Fruit fly (Drosophila melanogaster) whole organism, wandering third instar larva: ENCODE data around the gene CG10801.
A peak's percentile ranks its signal among the peaks of the same experiment; 100 is the strongest.

Experiments
- Abd-B ChIP-seq: fragments of >200 bp; optimal IDR thresholded peaks from 2 replicates; lab custom pipeline; 2017; ENCODE audit warnings: missing biosample characterization, missing genetic modification characterization
- CG32264 ChIP-seq: fragments of 200-800 bp; sonication (Bioruptor generic); optimal IDR thresholded peaks from 2 replicates; lab custom pipeline; 2016; ENCODE audit warnings: missing biosample characterization, missing genetic modification characterization
- CG9705 ChIP-seq: fragments of 200-800 bp; sonication (Bioruptor generic); optimal IDR thresholded peaks from 2 replicates; lab custom pipeline; 2018; ENCODE audit warnings: missing biosample characterization, mild to moderate bottlenecking, missing genetic modification characterization
- CrebA ChIP-seq: fragments of 200-800 bp; sonication (Bioruptor generic); optimal IDR thresholded peaks from 2 replicates; lab custom pipeline; 2016; ENCODE audit warnings: missing biosample characterization, mild to moderate bottlenecking, missing genetic modification characterization, borderline replicate concordance
- Dfd ChIP-seq: fragments of >200 bp; optimal IDR thresholded peaks from 2 replicates; lab custom pipeline; 2017; ENCODE audit warnings: missing biosample characterization, missing genetic modification characterization
- Dif ChIP-seq: fragments of 200-275, 200-300 bp; sonication (Bioruptor generic); optimal IDR thresholded peaks from 2 replicates; lab custom pipeline; 2018; ENCODE audit warnings: missing biosample characterization, missing genetic modification characterization; ENCODE audit not compliant: partially characterized antibody
- GATAd ChIP-seq: sonication (Bioruptor generic); optimal IDR thresholded peaks from 2 replicates; lab custom pipeline; 2016; ENCODE audit warnings: missing biosample characterization, missing genetic modification characterization
- HLH106 ChIP-seq: fragments of 200-800 bp; optimal IDR thresholded peaks from 3 replicates; lab custom pipeline; 2019; ENCODE audit warnings: missing biosample characterization, mild to moderate bottlenecking, missing genetic modification characterization, moderate library complexity
- Hnf4 ChIP-seq: fragments of 200-800 bp; sonication (Bioruptor generic); optimal IDR thresholded peaks from 2 replicates; lab custom pipeline; 2016; ENCODE audit warnings: missing biosample characterization, mild to moderate bottlenecking, missing genetic modification characterization
- Hr78 ChIP-seq: fragments of >200 bp; optimal IDR thresholded peaks from 2 replicates; lab custom pipeline; 2017; ENCODE audit warnings: missing biosample characterization, missing genetic modification characterization
- Hr83 ChIP-seq: fragments of 200-300 bp; sonication (Bioruptor generic); optimal IDR thresholded peaks from 2 replicates; lab custom pipeline; 2016; ENCODE audit warnings: missing biosample characterization, mild to moderate bottlenecking, missing genetic modification characterization, moderate library complexity; ENCODE audit not compliant: poor library complexity, severe bottlenecking
- Jra ChIP-seq: sonication (Bioruptor generic); optimal IDR thresholded peaks from 2 replicates; lab custom pipeline; 2016; ENCODE audit warnings: missing biosample characterization, missing genetic modification characterization
- Mio ChIP-seq: sonication (Bioruptor generic); optimal IDR thresholded peaks from 2 replicates; lab custom pipeline; 2016; ENCODE audit warnings: missing biosample characterization, missing genetic modification characterization
- Myc ChIP-seq: fragments of >200 bp; optimal IDR thresholded peaks from 2 replicates; lab custom pipeline; 2017
- N ChIP-seq: fragments of >200 bp; optimal IDR thresholded peaks from 2 replicates; lab custom pipeline; 2018; ENCODE audit warnings: missing biosample characterization, missing external identifiers, missing genetic modification characterization
- OdsH ChIP-seq: fragments of 200-800 bp; sonication (Bioruptor generic); optimal IDR thresholded peaks from 2 replicates; lab custom pipeline; 2016; ENCODE audit warnings: missing biosample characterization, mild to moderate bottlenecking, missing genetic modification characterization
- Rel ChIP-seq, 2 experiments: fragments of 200-800 bp; sonication (Bioruptor generic) in 1 of 2; optimal IDR thresholded peaks; 2 replicates in 1 of 2; 3 replicates in 1 of 2; lab custom pipeline; 2016 to 2019; ENCODE audit warnings: mild to moderate bottlenecking in 2 of 2, missing biosample characterization in 2 of 2, missing genetic modification characterization in 2 of 2, moderate library complexity in 1 of 2
- Sp1 ChIP-seq: fragments of 200-800 bp; sonication (Bioruptor generic); optimal IDR thresholded peaks from 3 replicates; lab custom pipeline; 2019; ENCODE audit warnings: missing biosample characterization, mild to moderate bottlenecking, missing genetic modification characterization, moderate library complexity
- Vsx2 ChIP-seq: fragments of 200-300, 225-300 bp; sonication (Bioruptor generic); optimal IDR thresholded peaks from 2 replicates; lab custom pipeline; 2018; ENCODE audit warnings: missing biosample characterization, missing genetic modification characterization; ENCODE audit not compliant: partially characterized antibody
- br ChIP-seq: fragments of 200-800 bp; sonication (Bioruptor generic); optimal IDR thresholded peaks from 2 replicates; lab custom pipeline; 2016; ENCODE audit warnings: missing biosample characterization, missing genetic modification characterization
- brk ChIP-seq: fragments of 200-800 bp; sonication (Bioruptor generic); optimal IDR thresholded peaks from 2 replicates; lab custom pipeline; 2016; ENCODE audit warnings: missing biosample characterization, mild to moderate bottlenecking, missing genetic modification characterization
- dl ChIP-seq, 2 experiments: fragments of 175-275, 200-275 bp in 1 of 2; fragments of 200-275 bp in 1 of 2; sonication (Bioruptor generic); optimal IDR thresholded peaks; lab custom pipeline; 2018; ENCODE audit warnings: mild to moderate bottlenecking in 2 of 2, missing biosample characterization in 2 of 2, missing genetic modification characterization in 2 of 2, moderate library complexity in 2 of 2; ENCODE audit not compliant: partially characterized antibody in 2 of 2, insufficient read depth in 1 of 2
- dmrt93B ChIP-seq: fragments of 200-800 bp; sonication (Bioruptor generic); optimal IDR thresholded peaks from 2 replicates; lab custom pipeline; 2018; ENCODE audit warnings: missing biosample characterization, mild to moderate bottlenecking, missing genetic modification characterization
- dsf ChIP-seq: sonication (Bioruptor generic); optimal IDR thresholded peaks from 2 replicates; lab custom pipeline; 2016; ENCODE audit warnings: missing biosample characterization, missing genetic modification characterization, borderline replicate concordance
- ey ChIP-seq: fragments of 200-800 bp; sonication (Bioruptor generic); optimal IDR thresholded peaks from 2 replicates; lab custom pipeline; 2016; ENCODE audit warnings: missing biosample characterization, missing genetic modification characterization
- foxo ChIP-seq, 2 experiments: fragments of 200-800 bp; sonication (Bioruptor generic); optimal IDR thresholded peaks; 2 replicates in 1 of 2; 3 replicates in 1 of 2; lab custom pipeline; 2016 to 2017; ENCODE audit warnings: missing biosample characterization in 2 of 2, missing genetic modification characterization in 2 of 2
- fru ChIP-seq: fragments of 200-800 bp; sonication (Bioruptor generic); optimal IDR thresholded peaks from 3 replicates; lab custom pipeline; 2016; ENCODE audit warnings: missing biosample characterization, mild to moderate bottlenecking, missing genetic modification characterization
- h ChIP-seq: fragments of 200-800 bp; sonication (Bioruptor generic); optimal IDR thresholded peaks from 3 replicates; lab custom pipeline; 2016; ENCODE audit warnings: missing biosample characterization, mild to moderate bottlenecking, missing genetic modification characterization
- jim ChIP-seq: fragments of 175-275, 200-325 bp; sonication (Bioruptor generic); optimal IDR thresholded peaks from 2 replicates; lab custom pipeline; 2016; ENCODE audit warnings: missing biosample characterization, mild to moderate bottlenecking, missing genetic modification characterization
- lola ChIP-seq: fragments of >200 bp; optimal IDR thresholded peaks from 2 replicates; lab custom pipeline; 2017; ENCODE audit warnings: missing biosample characterization, missing genetic modification characterization
- pan ChIP-seq: fragments of >200 bp; optimal IDR thresholded peaks from 2 replicates; lab custom pipeline; 2017
- psq ChIP-seq: fragments of 200-800 bp; sonication (Bioruptor generic); optimal IDR thresholded peaks from 3 replicates; lab custom pipeline; 2017; ENCODE audit warnings: missing biosample characterization, mild to moderate bottlenecking, missing genetic modification characterization, moderate library complexity
- rgr ChIP-seq: fragments of 200-800 bp; sonication (Bioruptor generic); optimal IDR thresholded peaks from 3 replicates; lab custom pipeline; 2016; ENCODE audit warnings: missing biosample characterization, mild to moderate bottlenecking, missing genetic modification characterization
- sage ChIP-seq: fragments of 200-800 bp; sonication (Bioruptor generic); optimal IDR thresholded peaks from 2 replicates; lab custom pipeline; 2016; ENCODE audit warnings: missing biosample characterization, mild to moderate bottlenecking, missing genetic modification characterization
- sv ChIP-seq: fragments of 200-800 bp; sonication (Bioruptor generic); optimal IDR thresholded peaks from 3 replicates; lab custom pipeline; 2016; ENCODE audit warnings: missing biosample characterization, missing genetic modification characterization
- tai ChIP-seq: sonication (Bioruptor generic); optimal IDR thresholded peaks from 2 replicates; lab custom pipeline; 2016; ENCODE audit warnings: missing biosample characterization, missing genetic modification characterization
- usp ChIP-seq: fragments of >200 bp; optimal IDR thresholded peaks from 2 replicates; lab custom pipeline; 2017; ENCODE audit warnings: missing biosample characterization, missing genetic modification characterization
- woc ChIP-seq: sonication (Bioruptor generic); optimal IDR thresholded peaks from 2 replicates; lab custom pipeline; 2016; ENCODE audit warnings: missing biosample characterization, mild to moderate bottlenecking, missing genetic modification characterization

Gene CG10801

dm6 chrX:3426803-3427613 is 33.4 kb upstream of the CG10801 start:
- no peak for TF ChIP-seq woc (GFP tag; lab: Kevin White, UChicago)
- TF ChIP-seq Rel (GFP tag; optimal IDR thresholded peaks at IDR 0.05; lab: Kevin White, UChicago): no peak
- peak; percentile 21 for TF ChIP-seq Rel (tag; optimal IDR thresholded peaks at IDR 0.05; lab: Kevin White, UChicago)

dm6 chrX:3427614-3427965 is 32.8 kb upstream of the CG10801 start:
- TF ChIP-seq jim (GFP tag; lab: Kevin White, UChicago): no peak
- TF ChIP-seq sage (GFP tag; lab: Kevin White, UChicago): peak; percentile 60
- peak; percentile 93 for TF ChIP-seq Sp1 (GFP tag; lab: Kevin White, UChicago)
- TF ChIP-seq OdsH (GFP tag; lab: Kevin White, UChicago): peak; percentile 94
- no peak for TF ChIP-seq Vsx2
- TF ChIP-seq tai (GFP tag; lab: Kevin White, UChicago): peak; percentile 89
- no peak for TF ChIP-seq Dfd (GFP tag; lab: Kevin White, UChicago)
- TF ChIP-seq dl (GFP tag; optimal IDR thresholded peaks at IDR 0.05; lab: Kevin White, UChicago; ENCODE audit: insufficient read depth in 1 of 2, partially characterized antibody in 2 of 2): no peak
- peak; percentile 94 for TF ChIP-seq brk
- peak; percentile 47 for TF ChIP-seq dsf
- TF ChIP-seq Myc: no peak
- peak; percentile 56 for TF ChIP-seq dmrt93B (GFP tag; lab: Kevin White, UChicago)
- TF ChIP-seq sv (GFP tag; lab: Kevin White, UChicago): peak; percentile 66
- TF ChIP-seq rgr (GFP tag; lab: Kevin White, UChicago): peak; percentile 94
- TF ChIP-seq Jra (GFP tag; lab: Kevin White, UChicago): peak; percentile 92
- no peak for TF ChIP-seq Hr83
- peak; percentile 81 for TF ChIP-seq CG32264 (GFP tag; lab: Kevin White, UChicago)
- peak; percentile 50 for TF ChIP-seq Mio (GFP tag; lab: Kevin White, UChicago)
- peak; percentile 86 for TF ChIP-seq HLH106 (tag; lab: Kevin White, UChicago)
- TF ChIP-seq h (GFP tag; lab: Kevin White, UChicago): peak; percentile 94
- peak; percentile 30 to 93 for TF ChIP-seq foxo (GFP tag; optimal IDR thresholded peaks at IDR 0.05; lab: Kevin White, UChicago)
- TF ChIP-seq br (GFP tag; lab: Kevin White, UChicago): peak; percentile 96
- peak; percentile 64 for TF ChIP-seq GATAd
- peak; percentile 95 for TF ChIP-seq ey
- TF ChIP-seq lola (GFP tag; lab: Kevin White, UChicago): no peak
- peak; percentile 58 for TF ChIP-seq Rel (GFP tag; optimal IDR thresholded peaks at IDR 0.05; lab: Kevin White, UChicago)
- TF ChIP-seq Rel (tag; optimal IDR thresholded peaks at IDR 0.05; lab: Kevin White, UChicago): peak; percentile 56
- TF ChIP-seq Dif (GFP tag; lab: Kevin White, UChicago): no peak
- no peak for TF ChIP-seq pan (lab: Kevin White, UChicago)
- TF ChIP-seq CrebA (GFP tag; lab: Kevin White, UChicago): peak; percentile 61
- TF ChIP-seq usp (GFP tag; lab: Kevin White, UChicago): no peak
- TF ChIP-seq fru (GFP tag; lab: Kevin White, UChicago): peak; percentile 95
- TF ChIP-seq CG9705: peak; percentile 50
- peak; percentile 96 for TF ChIP-seq Hnf4 (GFP tag; lab: Kevin White, UChicago)
- TF ChIP-seq Hr78 (GFP tag; lab: Kevin White, UChicago): no peak
- no peak for TF ChIP-seq N (GFP tag; lab: Kevin White, UChicago)
- peak; percentile 88 for TF ChIP-seq woc (GFP tag; lab: Kevin White, UChicago)
- TF ChIP-seq psq (GFP tag; lab: Kevin White, UChicago): peak; percentile 89
- no peak for TF ChIP-seq Abd-B (GFP tag; lab: Kevin White, UChicago)
- TF ChIP-seq, all 38 proteins: peak for 25
